Worm (Caenorhabditis elegans): Measurements from ENCODE around the gene R155.3.

DNA sequence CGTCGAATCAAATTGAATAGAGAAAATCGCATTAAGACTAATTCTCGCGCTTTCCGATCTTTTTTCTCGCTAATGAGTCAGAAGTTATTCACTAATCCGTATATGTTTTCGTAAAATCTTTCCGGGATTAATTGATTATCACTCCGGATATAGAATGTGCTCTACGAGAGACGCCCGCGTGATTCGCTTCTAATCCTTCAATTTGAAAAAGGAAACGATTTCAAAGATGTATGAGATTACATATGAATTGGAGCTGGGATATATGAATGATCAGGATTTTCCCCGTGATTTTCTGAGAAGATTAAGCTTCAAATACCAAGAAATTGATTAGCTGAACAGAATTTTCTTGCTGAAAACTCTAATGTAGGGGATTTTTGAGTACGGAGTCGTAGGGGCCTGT lies 54.0 kb downstream of the R155.3 start:
- TF ChIP-seq tra-4 (tag; optimal IDR thresholded peaks at IDR 0.05) (no peak), ama-1 (optimal IDR thresholded peaks at IDR 0.05) (no peak), scrt-1 (GFP tag; IDR thresholded peaks at IDR 0.05) (no peak), flt-1 (GFP tag; IDR thresholded peaks at IDR 0.05) (no peak), sea-1 (GFP tag; conservative IDR thresholded peaks at IDR 0.05) (no peak), F13C5.2 (tag; optimal IDR thresholded peaks at IDR 0.05) (no peak), B0310.2 (tag; optimal IDR thresholded peaks at IDR 0.05) (no peak), ets-7 (tag; optimal IDR thresholded peaks at IDR 0.05) (no peak), tbx-37 (GFP tag; conservative IDR thresholded peaks at IDR 0.05) (no peak)

Measured in whole organism, early embryonic.